Worm (Caenorhabditis elegans) whole organism, L2 larva: ENCODE data around the gene hsp-6.

Experiments used
- C34F6.9 ChIP-seq: fragments of 150-350 bp; optimal IDR thresholded peaks from 2 replicates; lab custom pipeline; 2014; ENCODE audit warnings: missing biosample characterization, missing genetic modification characterization
- F13H6.1 ChIP-seq: sonication (generic microtip); optimal IDR thresholded peaks from 2 replicates; lab custom pipeline; 2016; ENCODE audit warnings: missing genetic modification characterization, missing compliant biosample characterization
- Y55F3AM.14 ChIP-seq: fragments of 200-800 bp; sonication (Bioruptor generic); optimal IDR thresholded peaks from 2 replicates; lab custom pipeline; 2018; ENCODE audit warnings: mild to moderate bottlenecking, missing genetic modification characterization, missing compliant biosample characterization
- ZK546.5 ChIP-seq: sonication (generic microtip); optimal IDR thresholded peaks from 2 replicates; lab custom pipeline; 2017; ENCODE audit warnings: missing biosample characterization, missing genetic modification characterization
- alr-1 ChIP-seq: fragments of 150-350 bp; optimal IDR thresholded peaks from 2 replicates; lab custom pipeline; 2014; ENCODE audit warnings: missing biosample characterization, missing genetic modification characterization
- ama-1 ChIP-seq: fragments of 150-350 bp; optimal IDR thresholded peaks from 2 replicates; lab custom pipeline; 2018; ENCODE audit warnings: inconsistent platforms
- blmp-1 ChIP-seq: sonication (generic microtip); optimal IDR thresholded peaks from 2 replicates; lab custom pipeline; 2017; ENCODE audit warnings: missing genetic modification characterization, mild to moderate bottlenecking, missing compliant biosample characterization, antibody characterized with exemption, moderate library complexity; ENCODE audit not compliant: insufficient read depth
- ceh-16 ChIP-seq: fragments of 150-350 bp; optimal IDR thresholded peaks from 2 replicates; lab custom pipeline; 2014; ENCODE audit warnings: missing biosample characterization, missing genetic modification characterization
- ceh-82 ChIP-seq: fragments of 150-350 bp; optimal IDR thresholded peaks from 2 replicates; lab custom pipeline; 2014; ENCODE audit warnings: missing biosample characterization, missing genetic modification characterization
- crh-2 ChIP-seq: sonication (generic microtip); optimal IDR thresholded peaks from 2 replicates; lab custom pipeline; 2017; ENCODE audit warnings: missing biosample characterization, missing genetic modification characterization
- elt-3 ChIP-seq: sonication (generic microtip); optimal IDR thresholded peaks from 2 replicates; lab custom pipeline; 2017; ENCODE audit warnings: missing biosample characterization, missing genetic modification characterization
- fos-1 ChIP-seq: fragments of 150-350 bp; optimal IDR thresholded peaks from 2 replicates; lab custom pipeline; 2014; ENCODE audit warnings: missing biosample characterization, missing genetic modification characterization
- gmeb-1 ChIP-seq: fragments of 150-350 bp; optimal IDR thresholded peaks from 2 replicates; lab custom pipeline; 2014; ENCODE audit warnings: missing biosample characterization, missing genetic modification characterization
- lin-11 ChIP-seq: fragments of 150-350 bp; sonication (generic microtip); optimal IDR thresholded peaks from 2 replicates; lab custom pipeline; 2014; ENCODE audit warnings: missing biosample characterization, missing genetic modification characterization, inconsistent platforms, mixed read lengths
- lin-13 ChIP-seq: fragments of 150-350 bp; optimal IDR thresholded peaks from 2 replicates; lab custom pipeline; 2014; ENCODE audit warnings: missing biosample characterization, missing genetic modification reagents, missing genetic modification characterization
- lsy-2 ChIP-seq, 2 experiments: fragments of 150-350 bp in 1 of 2; sonication (generic microtip) in 1 of 2; optimal IDR thresholded peaks; 2 replicates each; lab custom pipeline; 2014 to 2017; ENCODE audit warnings: missing biosample characterization in 2 of 2, missing genetic modification characterization in 2 of 2
- mab-5 ChIP-seq: fragments of 150-350 bp; optimal IDR thresholded peaks from 2 replicates; lab custom pipeline; 2014; ENCODE audit warnings: missing biosample characterization, missing genetic modification characterization
- mbf-1 ChIP-seq: sonication (generic microtip); optimal IDR thresholded peaks from 2 replicates; lab custom pipeline; 2017; ENCODE audit warnings: missing biosample characterization, missing genetic modification characterization
- mdl-1 ChIP-seq, 2 experiments: fragments of 150-350 bp in 1 of 2; sonication (generic microtip) in 1 of 2; optimal IDR thresholded peaks; 2 replicates each; lab custom pipeline; 2017; ENCODE audit warnings: missing biosample characterization in 2 of 2, missing genetic modification characterization in 2 of 2
- nhr-12 ChIP-seq: fragments of 150-350 bp; optimal IDR thresholded peaks from 2 replicates; lab custom pipeline; 2014; ENCODE audit warnings: missing biosample characterization, missing genetic modification characterization
- nhr-129 ChIP-seq: fragments of 150-350 bp; optimal IDR thresholded peaks from 2 replicates; lab custom pipeline; 2014; ENCODE audit warnings: missing biosample characterization, missing genetic modification characterization
- nhr-21 ChIP-seq: fragments of 150-350 bp; optimal IDR thresholded peaks from 2 replicates; lab custom pipeline; 2014; ENCODE audit warnings: missing biosample characterization, missing genetic modification characterization
- nhr-23 ChIP-seq: fragments of 150-350 bp; optimal IDR thresholded peaks from 2 replicates; lab custom pipeline; 2014; ENCODE audit warnings: missing biosample characterization, missing genetic modification reagents, missing genetic modification characterization
- nhr-25 ChIP-seq: fragments of 150-350 bp; sonication (generic microtip); optimal IDR thresholded peaks from 3 replicates; lab custom pipeline; 2014; ENCODE audit warnings: missing biosample characterization, missing genetic modification characterization
- nhr-6 ChIP-seq: fragments of 150-350 bp; optimal IDR thresholded peaks from 2 replicates; lab custom pipeline; 2014; ENCODE audit warnings: missing biosample characterization, missing genetic modification characterization
- nhr-77 ChIP-seq: fragments of 150-350 bp; optimal IDR thresholded peaks from 2 replicates; lab custom pipeline; 2014; ENCODE audit warnings: missing biosample characterization, missing genetic modification characterization
- peb-1 ChIP-seq: fragments of 150-350 bp; optimal IDR thresholded peaks from 2 replicates; lab custom pipeline; 2014; ENCODE audit warnings: missing biosample characterization, missing genetic modification characterization
- skn-1 ChIP-seq: sonication (generic microtip); optimal IDR thresholded peaks from 2 replicates; lab custom pipeline; 2017; ENCODE audit warnings: missing biosample characterization, missing genetic modification characterization
- sma-3 ChIP-seq: sonication (generic microtip); optimal IDR thresholded peaks from 2 replicates; lab custom pipeline; 2016; ENCODE audit warnings: missing genetic modification reagents, missing genetic modification characterization, missing compliant biosample characterization
- snpc-4 ChIP-seq: fragments of 150-350 bp; optimal IDR thresholded peaks from 2 replicates; lab custom pipeline; 2014; ENCODE audit warnings: missing biosample characterization, missing genetic modification characterization
- unc-39 ChIP-seq: fragments of 150-350 bp; optimal IDR thresholded peaks from 2 replicates; lab custom pipeline; 2014; ENCODE audit warnings: missing biosample characterization, missing genetic modification characterization
- unc-55 ChIP-seq: fragments of 150-350 bp; sonication (generic microtip); optimal IDR thresholded peaks from 3 replicates; lab custom pipeline; 2014; ENCODE audit warnings: missing biosample characterization, missing genetic modification reagents, missing genetic modification characterization
- unc-62 ChIP-seq: fragments of 150-350 bp; optimal IDR thresholded peaks from 2 replicates; lab custom pipeline; 2014; ENCODE audit warnings: missing biosample characterization, missing genetic modification reagents, missing genetic modification characterization
- zag-1 ChIP-seq: fragments of 150-350 bp; optimal IDR thresholded peaks from 2 replicates; lab custom pipeline; 2014; ENCODE audit warnings: missing biosample characterization, missing genetic modification characterization
- ztf-4 ChIP-seq: fragments of 150-350 bp; optimal IDR thresholded peaks from 2 replicates; lab custom pipeline; 2014; ENCODE audit warnings: missing biosample characterization, missing genetic modification characterization

The hsp-6 gene

DNA sequence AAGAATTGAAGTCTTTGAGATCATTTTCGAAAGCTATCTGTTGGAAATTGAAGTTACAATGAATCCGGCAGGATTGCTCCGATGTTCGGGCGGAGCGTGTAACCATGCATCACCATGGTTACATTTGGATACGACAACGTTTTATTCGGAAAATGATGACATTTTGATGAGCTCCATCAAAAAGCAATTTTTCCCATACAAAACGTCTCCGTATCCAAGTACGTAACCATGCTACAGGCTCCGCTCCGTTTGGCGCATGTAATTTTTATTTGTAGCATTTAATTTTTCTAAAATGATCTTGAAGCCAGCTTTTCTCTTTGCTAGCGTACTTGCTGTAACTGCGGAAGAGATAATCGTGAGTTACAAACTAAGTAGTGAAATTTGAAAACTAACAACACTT, 16.0 kb upstream of the hsp-6 start, which contains the start of the genes cwp-2 and cwp-3:
Gene cwp-2, minus strand, starts transcription at position 101 of the 400 bp plus-strand sequence.
Gene cwp-3, plus strand, starts transcription at position 293 of the 400 bp plus-strand sequence.
- TF ChIP-seq blmp-1 (tag; lab: Kevin White, UChicago), result no peak
- no peak for TF ChIP-seq fos-1
- no peak for TF ChIP-seq nhr-12 (tag; lab: Kevin White, UChicago)
- no peak for TF ChIP-seq ceh-16 (tag; lab: Kevin White, UChicago)
- no peak for TF ChIP-seq lin-11
- TF ChIP-seq alr-1 (tag; lab: Kevin White, UChicago), result no peak
- TF ChIP-seq unc-62 (GFP tag; lab: Kevin White, UChicago), result no peak
- no peak for TF ChIP-seq sma-3 (GFP tag; lab: Kevin White, UChicago)
- no peak for TF ChIP-seq lsy-2 (tag; optimal IDR thresholded peaks at IDR 0.05; lab: Kevin White, UChicago)
- no peak for TF ChIP-seq nhr-129 (tag; lab: Kevin White, UChicago)
- TF ChIP-seq C34F6.9, result no peak
- no peak for TF ChIP-seq zag-1 (tag; lab: Kevin White, UChicago)
- TF ChIP-seq mbf-1, result no peak
- TF ChIP-seq, all 48 proteins: peak for 0

DNA sequence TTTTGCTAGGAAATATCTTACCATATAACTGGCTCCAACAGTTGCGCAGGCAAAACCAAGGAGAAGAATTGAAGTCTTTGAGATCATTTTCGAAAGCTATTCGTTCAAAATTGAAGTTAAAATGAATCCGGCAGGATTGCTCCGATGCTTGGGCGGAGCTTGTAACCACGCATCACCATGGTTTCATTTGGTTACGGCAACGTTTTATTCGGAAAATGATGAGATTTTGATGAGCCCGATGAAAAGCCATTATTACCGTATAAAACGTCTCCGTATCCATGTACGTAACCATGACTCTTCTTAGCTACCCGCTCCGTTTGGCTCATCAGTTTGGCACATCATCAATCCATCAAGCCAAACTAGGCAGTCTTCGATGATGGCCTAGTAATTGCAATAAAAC, 14.6 kb upstream of the hsp-6 start, which contains the start of gene cwp-1:
Gene cwp-1, minus strand, starts transcription at position 101 of the 400 bp plus-strand sequence.
- TF ChIP-seq nhr-25 (tag; lab: Kevin White, UChicago) (no peak), lsy-2 (tag; optimal IDR thresholded peaks at IDR 0.05; lab: Kevin White, UChicago) (no peak), ceh-16 (tag; lab: Kevin White, UChicago) (no peak), skn-1 (no peak)

DNA sequence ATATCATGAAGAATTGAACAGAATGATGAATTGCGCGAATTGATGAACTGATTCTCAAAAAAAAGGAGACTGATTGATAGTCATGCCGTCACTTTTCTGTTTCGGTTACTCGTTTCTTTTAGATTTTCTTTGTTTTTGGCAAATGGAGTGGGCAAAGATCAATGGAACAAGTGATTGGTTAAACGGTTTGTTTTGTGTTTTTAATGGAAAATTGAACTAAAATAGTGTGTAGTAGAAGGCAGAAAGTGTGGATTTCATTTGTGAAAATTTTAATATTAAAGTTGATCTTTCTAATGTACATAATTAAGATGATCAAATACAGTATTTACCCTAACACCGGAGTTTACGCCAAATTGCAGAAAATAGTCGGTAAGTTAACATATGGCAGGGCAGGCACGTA, 13.4 kb upstream of the hsp-6 start, which contains the start of gene nas-9:
Gene nas-9, minus strand, starts transcription at position 101 of the 400 bp plus-strand sequence.
- TF ChIP-seq ZK546.5 (tag; lab: Kevin White, UChicago) (no peak), ceh-16 (tag; lab: Kevin White, UChicago) (no peak), peb-1 (tag; lab: Kevin White, UChicago) (no peak)

DNA sequence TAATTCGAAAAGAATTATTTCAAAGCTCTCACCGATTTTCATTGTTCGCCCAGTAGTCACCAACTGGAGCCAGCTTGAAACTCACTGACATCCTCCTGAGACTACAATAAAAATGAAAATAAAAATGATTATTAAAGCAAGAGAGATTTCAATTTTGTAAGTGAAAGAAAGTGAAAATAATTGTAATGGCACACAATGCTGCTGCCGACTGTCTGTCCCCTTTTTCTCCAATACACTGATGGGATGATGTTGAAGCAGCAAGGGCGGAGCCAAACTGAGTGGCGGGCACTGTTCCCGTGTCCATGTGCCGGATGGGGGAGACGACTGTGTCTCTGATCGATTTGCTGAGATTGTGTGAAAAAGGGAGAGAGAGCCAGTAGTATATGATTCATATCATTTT, 7.7 kb upstream of the hsp-6 start, which contains the start of gene C37H5.14:
Gene C37H5.14, minus strand, starts transcription at position 101 of the 400 bp plus-strand sequence.
- TF ChIP-seq blmp-1 (tag; lab: Kevin White, UChicago) (no peak), elt-3 (tag; lab: Kevin White, UChicago) (no peak), skn-1 (no peak), ceh-82 (tag; lab: Kevin White, UChicago) (no peak), mab-5 (tag; lab: Kevin White, UChicago) (no peak), nhr-6 (tag; lab: Kevin White, UChicago) (no peak), mdl-1 (tag; optimal IDR thresholded peaks at IDR 0.05; lab: Kevin White, UChicago) (no peak)

DNA sequence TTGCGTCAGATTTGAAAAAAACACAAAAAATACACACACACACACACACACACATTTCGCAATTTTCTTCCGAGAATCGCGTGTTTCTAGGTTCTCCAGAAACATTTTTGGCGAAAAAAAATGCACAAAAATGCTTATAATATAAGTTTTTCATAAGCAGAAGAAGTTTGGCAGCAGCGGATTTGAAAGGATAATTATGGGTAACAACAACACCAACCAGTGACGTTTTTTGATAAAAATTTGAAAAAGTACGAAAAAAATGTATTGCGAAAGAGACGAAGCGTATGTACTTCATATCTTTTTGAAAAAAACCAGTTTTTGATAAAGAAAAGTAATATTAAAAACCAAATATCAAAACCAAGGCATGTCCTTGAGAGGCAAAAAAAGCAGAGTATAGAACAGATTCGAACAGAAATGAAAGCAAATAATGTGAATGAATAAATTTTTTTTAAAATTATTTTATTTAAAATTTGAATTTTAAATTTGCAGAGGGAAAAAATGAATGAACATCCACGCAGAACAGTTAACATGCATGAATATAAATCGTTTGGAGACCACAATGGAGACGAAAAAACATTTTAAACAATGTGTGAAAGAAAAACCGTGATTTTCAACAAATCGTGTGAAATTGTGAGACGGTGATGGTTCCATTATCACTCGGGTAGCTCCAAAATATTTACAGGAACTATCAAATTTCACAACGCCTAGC, 2.7 kb downstream of the hsp-6 start:
- TF ChIP-seq lin-11, result no peak
- TF ChIP-seq ztf-4 (tag; lab: Kevin White, UChicago), result peak; percentile 95
- TF ChIP-seq lsy-2 (tag; optimal IDR thresholded peaks at IDR 0.05; lab: Kevin White, UChicago), result peak in 1 of 2 experiments; percentile 30
- no peak for TF ChIP-seq snpc-4
- no peak for TF ChIP-seq nhr-21
- peak; percentile 92 for TF ChIP-seq Y55F3AM.14 (GFP tag; lab: Kevin White, UChicago)
- peak; percentile 64 for TF ChIP-seq lin-13 (GFP tag; lab: Kevin White, UChicago)
- no peak for TF ChIP-seq zag-1 (tag; lab: Kevin White, UChicago)
- no peak for TF ChIP-seq F13H6.1 (tag; lab: Kevin White, UChicago)
- no peak for TF ChIP-seq nhr-77 (tag; lab: Kevin White, UChicago)
- no peak for TF ChIP-seq nhr-23
- TF ChIP-seq sma-3 (GFP tag; lab: Kevin White, UChicago), result peak; percentile 7
- peak; percentile 29 for TF ChIP-seq gmeb-1 (tag; lab: Kevin White, UChicago)
- TF ChIP-seq fos-1, result no peak
- peak; percentile 51 for TF ChIP-seq nhr-25 (tag; lab: Kevin White, UChicago)
- peak; percentile 33 for TF ChIP-seq crh-2 (tag; lab: Kevin White, UChicago)
- peak; percentile 25 for TF ChIP-seq unc-55 (GFP tag; lab: Kevin White, UChicago)
- TF ChIP-seq nhr-129 (tag; lab: Kevin White, UChicago), result peak; percentile 56
- TF ChIP-seq mdl-1 (tag; optimal IDR thresholded peaks at IDR 0.05; lab: Kevin White, UChicago), result no peak
- TF ChIP-seq unc-39 (tag; lab: Kevin White, UChicago), result no peak
- peak; percentile 47 for TF ChIP-seq C34F6.9
- peak; percentile 54 for TF ChIP-seq ama-1 (lab: Kevin White, UChicago)
